Fruit fly (Drosophila melanogaster): ENCODE measurements around the gene CG31278.

DNA sequence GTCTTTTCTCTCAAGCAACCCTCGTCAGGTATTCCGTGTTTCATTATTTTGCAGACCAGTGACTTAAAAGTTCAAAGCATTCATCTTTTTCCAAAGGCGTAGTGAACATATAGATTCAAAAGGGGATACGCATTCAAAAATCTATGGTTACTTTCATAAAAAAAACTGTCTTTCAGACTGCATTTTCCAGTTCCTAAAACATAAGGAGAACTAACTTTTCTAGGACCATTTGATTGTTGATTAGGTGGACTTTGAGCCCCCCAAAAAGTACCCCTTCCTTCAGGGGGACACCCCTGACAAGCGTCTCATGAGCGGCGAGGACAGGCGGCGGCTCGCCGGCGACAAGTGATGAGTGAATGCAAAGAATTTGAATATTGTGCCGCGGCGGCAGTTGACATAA lies 34.6 kb downstream of the CG31278 start:
- TF ChIP-seq psq (optimal IDR thresholded peaks at IDR 0.05) (no peak), Sin3A (optimal IDR thresholded peaks at IDR 0.05) (no peak), ttk (optimal IDR thresholded peaks at IDR 0.05) (no peak)

Measured in Kc167 (cell line).